Worm (Caenorhabditis elegans) whole organism, L2 larva: ENCODE results near the gene C35A11.4.

ENCODE experiments used
- F13H6.1 ChIP-seq: sonication (generic microtip); optimal IDR thresholded peaks from 2 replicates; lab custom pipeline; 2016; ENCODE audit warnings: missing genetic modification characterization, missing compliant biosample characterization
- R02D3.7 ChIP-seq: fragments of 150-350 bp; optimal IDR thresholded peaks from 2 replicates; lab custom pipeline; 2014; ENCODE audit warnings: missing biosample characterization, missing genetic modification characterization
- Y55F3AM.14 ChIP-seq: fragments of 200-800 bp; sonication (Bioruptor generic); optimal IDR thresholded peaks from 2 replicates; lab custom pipeline; 2018; ENCODE audit warnings: mild to moderate bottlenecking, missing genetic modification characterization, missing compliant biosample characterization
- alr-1 ChIP-seq: fragments of 150-350 bp; optimal IDR thresholded peaks from 2 replicates; lab custom pipeline; 2014; ENCODE audit warnings: missing biosample characterization, missing genetic modification characterization
- aly-2 ChIP-seq: fragments of 150-350 bp; optimal IDR thresholded peaks from 2 replicates; lab custom pipeline; 2014; ENCODE audit warnings: missing biosample characterization, missing genetic modification characterization
- blmp-1 ChIP-seq: sonication (generic microtip); optimal IDR thresholded peaks from 2 replicates; lab custom pipeline; 2017; ENCODE audit warnings: missing genetic modification characterization, mild to moderate bottlenecking, missing compliant biosample characterization, antibody characterized with exemption, moderate library complexity; ENCODE audit not compliant: insufficient read depth
- ceh-16 ChIP-seq: fragments of 150-350 bp; optimal IDR thresholded peaks from 2 replicates; lab custom pipeline; 2014; ENCODE audit warnings: missing biosample characterization, missing genetic modification characterization
- ceh-82 ChIP-seq: fragments of 150-350 bp; optimal IDR thresholded peaks from 2 replicates; lab custom pipeline; 2014; ENCODE audit warnings: missing biosample characterization, missing genetic modification characterization
- crh-2 ChIP-seq: sonication (generic microtip); optimal IDR thresholded peaks from 2 replicates; lab custom pipeline; 2017; ENCODE audit warnings: missing biosample characterization, missing genetic modification characterization
- dmd-4 ChIP-seq: sonication (generic microtip); optimal IDR thresholded peaks from 2 replicates; lab custom pipeline; 2017; ENCODE audit warnings: missing biosample characterization, missing genetic modification characterization
- egl-27 ChIP-seq: sonication (generic microtip); optimal IDR thresholded peaks from 3 replicates; lab custom pipeline; 2017; ENCODE audit warnings: missing biosample characterization, missing genetic modification reagents, missing genetic modification characterization
- elt-3 ChIP-seq: sonication (generic microtip); optimal IDR thresholded peaks from 2 replicates; lab custom pipeline; 2017; ENCODE audit warnings: missing biosample characterization, missing genetic modification characterization
- lin-11 ChIP-seq: fragments of 150-350 bp; sonication (generic microtip); optimal IDR thresholded peaks from 2 replicates; lab custom pipeline; 2014; ENCODE audit warnings: missing biosample characterization, missing genetic modification characterization, inconsistent platforms, mixed read lengths
- lsy-2 ChIP-seq, 2 experiments: fragments of 150-350 bp in 1 of 2; sonication (generic microtip) in 1 of 2; optimal IDR thresholded peaks; 2 replicates each; lab custom pipeline; 2014 to 2017; ENCODE audit warnings: missing biosample characterization in 2 of 2, missing genetic modification characterization in 2 of 2
- mbf-1 ChIP-seq: sonication (generic microtip); optimal IDR thresholded peaks from 2 replicates; lab custom pipeline; 2017; ENCODE audit warnings: missing biosample characterization, missing genetic modification characterization
- nhr-10 ChIP-seq: sonication (generic microtip); optimal IDR thresholded peaks from 2 replicates; lab custom pipeline; 2017; ENCODE audit warnings: missing biosample characterization, missing genetic modification characterization
- nhr-12 ChIP-seq: fragments of 150-350 bp; optimal IDR thresholded peaks from 2 replicates; lab custom pipeline; 2014; ENCODE audit warnings: missing biosample characterization, missing genetic modification characterization
- nhr-129 ChIP-seq: fragments of 150-350 bp; optimal IDR thresholded peaks from 2 replicates; lab custom pipeline; 2014; ENCODE audit warnings: missing biosample characterization, missing genetic modification characterization
- nhr-21 ChIP-seq: fragments of 150-350 bp; optimal IDR thresholded peaks from 2 replicates; lab custom pipeline; 2014; ENCODE audit warnings: missing biosample characterization, missing genetic modification characterization
- nhr-237 ChIP-seq: fragments of 150-350 bp; optimal IDR thresholded peaks from 2 replicates; lab custom pipeline; 2014; ENCODE audit warnings: missing biosample characterization, missing genetic modification characterization
- nhr-25 ChIP-seq: fragments of 150-350 bp; sonication (generic microtip); optimal IDR thresholded peaks from 3 replicates; lab custom pipeline; 2014; ENCODE audit warnings: missing biosample characterization, missing genetic modification characterization
- nhr-6 ChIP-seq: fragments of 150-350 bp; optimal IDR thresholded peaks from 2 replicates; lab custom pipeline; 2014; ENCODE audit warnings: missing biosample characterization, missing genetic modification characterization
- peb-1 ChIP-seq: fragments of 150-350 bp; optimal IDR thresholded peaks from 2 replicates; lab custom pipeline; 2014; ENCODE audit warnings: missing biosample characterization, missing genetic modification characterization
- sem-4 ChIP-seq: fragments of 150-350 bp; optimal IDR thresholded peaks from 2 replicates; lab custom pipeline; 2014; ENCODE audit warnings: missing biosample characterization, missing genetic modification reagents, missing genetic modification characterization
- skn-1 ChIP-seq: sonication (generic microtip); optimal IDR thresholded peaks from 2 replicates; lab custom pipeline; 2017; ENCODE audit warnings: missing biosample characterization, missing genetic modification characterization
- unc-39 ChIP-seq: fragments of 150-350 bp; optimal IDR thresholded peaks from 2 replicates; lab custom pipeline; 2014; ENCODE audit warnings: missing biosample characterization, missing genetic modification characterization
- unc-55 ChIP-seq: fragments of 150-350 bp; sonication (generic microtip); optimal IDR thresholded peaks from 3 replicates; lab custom pipeline; 2014; ENCODE audit warnings: missing biosample characterization, missing genetic modification reagents, missing genetic modification characterization
- unc-62 ChIP-seq: fragments of 150-350 bp; optimal IDR thresholded peaks from 2 replicates; lab custom pipeline; 2014; ENCODE audit warnings: missing biosample characterization, missing genetic modification reagents, missing genetic modification characterization
- zag-1 ChIP-seq: fragments of 150-350 bp; optimal IDR thresholded peaks from 2 replicates; lab custom pipeline; 2014; ENCODE audit warnings: missing biosample characterization, missing genetic modification characterization
- ztf-1 ChIP-seq: fragments of 200-800 bp; sonication (Bioruptor generic); conservative IDR thresholded peaks from 2 replicates; pipeline ENCODE4 v1.3.6; 2022; ENCODE audit warnings: missing genetic modification characterization, missing compliant biosample characterization
- ztf-11 ChIP-seq: sonication (generic microtip); optimal IDR thresholded peaks from 2 replicates; lab custom pipeline; 2017; ENCODE audit warnings: missing biosample characterization, missing genetic modification characterization
- ztf-4 ChIP-seq: fragments of 150-350 bp; optimal IDR thresholded peaks from 2 replicates; lab custom pipeline; 2014; ENCODE audit warnings: missing biosample characterization, missing genetic modification characterization

Gene C35A11.4

ce11 chrV:5408921-5409320 is 16.0 kb upstream of the C35A11.4 start:
- TF ChIP-seq Y55F3AM.14 (GFP tag; lab: Kevin White, UChicago) = peak; percentile 94
- peak; percentile 56 for TF ChIP-seq unc-62 (GFP tag; lab: Kevin White, UChicago)
- TF ChIP-seq lsy-2 (tag; optimal IDR thresholded peaks at IDR 0.05; lab: Kevin White, UChicago) = peak in 1 of 2 experiments; percentile 15
- TF ChIP-seq ceh-82 (tag; lab: Kevin White, UChicago) = no peak

DNA sequence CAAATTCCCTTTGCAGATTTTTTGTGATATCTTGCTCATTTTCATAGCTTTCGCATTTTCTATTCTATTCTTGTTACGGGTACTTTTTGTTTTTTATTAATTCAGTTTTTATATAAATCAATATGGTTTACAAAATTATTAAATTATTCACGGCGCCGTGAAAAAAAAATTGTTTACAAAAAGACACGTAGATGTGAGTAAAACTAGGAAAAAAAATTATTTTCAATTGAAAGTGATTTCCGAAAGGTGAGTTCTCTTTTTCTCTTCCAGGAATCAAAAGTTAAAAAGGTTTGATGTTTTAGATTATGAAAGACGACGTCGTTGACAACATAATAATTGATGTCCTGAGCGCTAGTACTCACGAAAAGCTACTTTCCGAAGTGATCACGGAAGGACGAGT is 15.3 kb upstream of the C35A11.4 start, which contains the start of gene C25A6.1:
Gene C25A6.1 (plus strand): TSS at position 301 of the 400 bp plus-strand sequence.
- TF ChIP-seq zag-1 (tag; lab: Kevin White, UChicago) = no peak
- no peak for TF ChIP-seq ztf-1 (GFP tag; lab: Robert Waterston, UW)
- TF ChIP-seq alr-1 (tag; lab: Kevin White, UChicago) = no peak
- TF ChIP-seq sem-4 = no peak
- TF ChIP-seq nhr-6 (tag; lab: Kevin White, UChicago) = no peak

- TF ChIP-seq alr-1 (tag; lab: Kevin White, UChicago) (no peak), nhr-12 (no peak), elt-3 (no peak), egl-27 (tag; lab: Kevin White, UChicago) (no peak), nhr-237 (no peak), ztf-11 (tag; lab: Kevin White, UChicago) (no peak), nhr-21 (tag; lab: Kevin White, UChicago) (no peak), R02D3.7 (tag; lab: Kevin White, UChicago) (no peak), crh-2 (tag; lab: Kevin White, UChicago) (no peak), ztf-4 (tag; lab: Kevin White, UChicago) (no peak), skn-1 (tag; lab: Kevin White, UChicago) (no peak), lsy-2 (tag; optimal IDR thresholded peaks at IDR 0.05; lab: Kevin White, UChicago) (no peak), peb-1 (no peak), unc-55 (GFP tag; lab: Kevin White, UChicago) (no peak), unc-62 (GFP tag; lab: Kevin White, UChicago) (no peak), sem-4 (no peak), ceh-16 (tag; lab: Kevin White, UChicago) (no peak), nhr-6 (tag; lab: Kevin White, UChicago) (no peak), Y55F3AM.14 (GFP tag; lab: Kevin White, UChicago) (no peak), nhr-129 (tag; lab: Kevin White, UChicago) (no peak)
These were observed 12.1 kb upstream of the C35A11.4 start, which contains the start of gene dmsr-7 for ce11 chrV:5405053-5405452. Gene dmsr-7 (plus strand): TSS chrV:5405353.

DNA sequence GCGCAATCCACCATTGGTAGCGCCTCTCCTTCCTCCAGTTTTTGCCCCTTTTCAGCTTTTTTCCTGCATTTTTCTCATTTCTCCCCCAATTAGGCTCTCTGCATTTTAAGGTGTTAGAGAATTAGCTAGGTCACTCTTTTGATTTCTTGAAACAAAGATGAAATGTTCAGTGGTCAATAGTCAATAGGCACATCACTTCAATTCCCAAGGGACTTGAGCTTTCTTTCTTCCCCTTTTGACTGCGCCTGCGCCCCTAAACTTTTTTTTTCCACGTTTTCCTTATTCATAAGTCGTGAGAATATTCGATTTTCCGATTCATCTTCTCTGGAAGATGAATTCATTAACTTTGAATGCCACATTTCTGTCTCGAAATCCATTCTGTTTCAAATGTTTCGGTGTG is 11.0 kb upstream of the C35A11.4 start:
- TF ChIP-seq Y55F3AM.14 (GFP tag; lab: Kevin White, UChicago) = peak; percentile 77
- no peak for TF ChIP-seq unc-55 (GFP tag; lab: Kevin White, UChicago)

DNA sequence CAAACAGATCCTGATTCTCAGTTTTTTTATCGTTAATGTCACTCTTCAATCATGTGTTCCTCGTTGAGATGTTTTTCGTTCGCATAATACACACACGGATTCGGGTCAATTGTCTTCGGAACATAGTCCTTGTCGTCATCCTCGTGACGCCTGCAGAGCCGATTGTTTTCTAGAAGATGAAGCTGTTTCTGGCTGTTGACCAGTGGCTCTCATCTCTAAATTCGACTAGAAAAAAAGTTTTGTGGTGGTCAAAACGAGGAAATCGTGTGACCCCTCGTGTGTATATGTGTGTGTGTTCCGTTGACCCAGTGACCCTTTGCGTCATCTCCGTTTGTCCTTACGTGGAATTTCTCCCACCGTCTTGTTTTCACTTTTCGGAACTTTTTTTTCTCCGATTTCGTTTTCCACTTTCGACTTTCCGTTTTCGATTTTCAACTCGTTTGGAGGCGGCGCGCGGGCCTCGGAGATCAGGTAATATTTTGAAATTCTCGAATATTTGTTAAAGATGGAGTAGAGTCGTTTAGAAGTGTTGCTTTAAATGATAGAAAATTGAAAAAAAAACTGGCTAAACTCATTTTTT is 6.9 kb downstream of the C35A11.4 start, which contains the start of gene C35A11.2:
Gene C35A11.2 (plus strand): TSS at position 386 of the 580 bp plus-strand sequence.
- peak; percentile 80 for TF ChIP-seq blmp-1 (tag; lab: Kevin White, UChicago)
- peak; percentile 18 for TF ChIP-seq nhr-21 (tag; lab: Kevin White, UChicago)
- no peak for TF ChIP-seq peb-1
- TF ChIP-seq, all 48 proteins: peak for 2

DNA sequence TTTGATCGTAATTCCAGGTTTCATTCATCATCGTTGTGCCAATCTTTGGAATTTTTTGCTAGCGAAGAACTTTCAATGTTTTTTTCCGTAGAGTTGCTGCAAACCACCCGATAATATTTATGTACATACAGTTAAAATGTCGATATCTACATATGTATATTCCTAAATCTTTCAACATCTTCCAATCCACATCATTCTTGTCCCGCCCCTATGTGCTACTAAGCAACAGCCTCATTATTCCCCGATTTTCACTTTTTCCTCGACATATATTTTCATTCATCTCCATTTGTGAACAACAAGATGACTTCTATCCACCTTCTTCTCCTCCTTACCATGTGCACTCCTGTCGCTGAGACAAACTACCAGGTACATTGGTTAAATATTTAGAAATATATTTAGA is 20.8 kb downstream of the C35A11.4 start, which contains the start of gene C35A11.3:
Gene C35A11.3 (plus strand): TSS at position 301 of the 400 bp plus-strand sequence.
- TF ChIP-seq Y55F3AM.14 (GFP tag; lab: Kevin White, UChicago) (no peak), mbf-1 (tag; lab: Kevin White, UChicago) (no peak), nhr-6 (tag; lab: Kevin White, UChicago) (no peak), aly-2 (tag; lab: Kevin White, UChicago) (no peak), lin-11 (tag; lab: Kevin White, UChicago) (no peak), unc-39 (no peak), dmd-4 (tag; lab: Kevin White, UChicago) (no peak), ceh-16 (tag; lab: Kevin White, UChicago) (no peak), nhr-25 (tag; lab: Kevin White, UChicago) (no peak), F13H6.1 (tag; lab: Kevin White, UChicago) (no peak), R02D3.7 (tag; lab: Kevin White, UChicago) (no peak), nhr-10 (tag; lab: Kevin White, UChicago) (no peak)
